Worm (Caenorhabditis elegans): ENCODE results near the gene srh-171.

- no peak for TF ChIP-seq flt-1 (GFP tag; IDR thresholded peaks at IDR 0.05)
- TF ChIP-seq ceh-36 (tag; optimal IDR thresholded peaks at IDR 0.05) = no peak
- TF ChIP-seq tbx-11 (GFP tag; IDR thresholded peaks at IDR 0.05) = no peak
- TF ChIP-seq ama-1 (optimal IDR thresholded peaks at IDR 0.05) = no peak
- TF ChIP-seq tra-4 (tag; optimal IDR thresholded peaks at IDR 0.05) = no peak
- no peak for TF ChIP-seq hmg-4 (GFP tag; optimal IDR thresholded peaks at IDR 0.05)
- no peak for TF ChIP-seq ceh-13 (GFP tag; optimal IDR thresholded peaks at IDR 0.05)
- TF ChIP-seq aly-1 (tag; optimal IDR thresholded peaks at IDR 0.05) = no peak
- no peak for TF ChIP-seq hnd-1 (tag; optimal IDR thresholded peaks at IDR 0.05)
Observed at ce11 chrV:19994093-19994492, 28.6 kb downstream of the srh-171 start, which contains the start of gene Y60A3A.25.
